Fruit fly (Drosophila melanogaster) whole organism, embryonic: ENCODE measurements around the gene rho-4.

ENCODE experiments used
- Asciz ChIP-seq: fragments of 200-800 bp; sonication (Bioruptor generic); optimal IDR thresholded peaks from 2 replicates; lab custom pipeline; 2017; ENCODE audit warnings: missing biosample characterization, mild to moderate bottlenecking, missing genetic modification characterization, missing genetic modification reagents
- Atf-2 ChIP-seq: fragments of 200-800 bp; sonication (Bioruptor generic); optimal IDR thresholded peaks from 2 replicates; lab custom pipeline; 2016; ENCODE audit warnings: missing biosample characterization, missing genetic modification characterization
- B-H1 ChIP-seq: fragments of 200-800 bp; sonication (Bioruptor generic); IDR thresholded peaks from 3 replicates; pipeline ENCODE4 v1.3.6; 2022; ENCODE audit warnings: missing biosample characterization, missing genetic modification characterization
- B-H2 ChIP-seq: fragments of 200-800 bp; sonication (Bioruptor generic); optimal IDR thresholded peaks from 2 replicates; lab custom pipeline; 2018; ENCODE audit warnings: missing biosample characterization, mild to moderate bottlenecking, missing genetic modification characterization
- Bgb ChIP-seq: fragments of 200-800 bp; sonication (Bioruptor generic); IDR thresholded peaks from 2 replicates; pipeline ENCODE4 v1.3.6; 2022; ENCODE audit warnings: missing biosample characterization, missing genetic modification characterization; ENCODE audit not compliant: partially characterized antibody
- CG10979 ChIP-seq: fragments of 200-800 bp; sonication (Bioruptor generic); optimal IDR thresholded peaks from 2 replicates; lab custom pipeline; 2018; ENCODE audit warnings: missing biosample characterization, mild to moderate bottlenecking, missing genetic modification characterization, moderate library complexity
- CG11695 ChIP-seq: fragments of 200-800 bp; sonication (Bioruptor generic); IDR thresholded peaks from 3 replicates; pipeline ENCODE4 v1.3.6; 2022; ENCODE audit warnings: missing biosample characterization, missing genetic modification characterization
- CG12155 ChIP-seq: fragments of 200-800 bp; sonication (Bioruptor generic); optimal IDR thresholded peaks from 3 replicates; lab custom pipeline; 2016; ENCODE audit warnings: missing biosample characterization, missing genetic modification characterization
- CG12219 ChIP-seq: fragments of 200-800 bp; sonication (Bioruptor generic); optimal IDR thresholded peaks from 3 replicates; lab custom pipeline; 2018; ENCODE audit warnings: missing biosample characterization, mild to moderate bottlenecking, missing genetic modification characterization
- CG14050 ChIP-seq: fragments of 200-800 bp; sonication (Bioruptor generic); IDR thresholded peaks from 3 replicates; pipeline ENCODE4 v1.3.6; 2022; ENCODE audit warnings: missing biosample characterization, missing genetic modification characterization
- CG1602 ChIP-seq: fragments of 200-800 bp; sonication (Bioruptor generic); optimal IDR thresholded peaks from 3 replicates; lab custom pipeline; 2016; ENCODE audit warnings: missing biosample characterization, missing genetic modification characterization
- CG17328 ChIP-seq: fragments of 200-800 bp; sonication (Bioruptor generic); IDR thresholded peaks from 2 replicates; pipeline ENCODE4 v1.3.6; 2022; ENCODE audit warnings: missing biosample characterization, missing genetic modification characterization
- CG1832 ChIP-seq: fragments of 200-800 bp; sonication (Bioruptor generic); optimal IDR thresholded peaks from 2 replicates; lab custom pipeline; 2017; ENCODE audit warnings: missing biosample characterization, mild to moderate bottlenecking, missing genetic modification characterization, inconsistent platforms
- CG18476 ChIP-seq: fragments of 200-800 bp; sonication (Bioruptor generic); optimal IDR thresholded peaks from 2 replicates; lab custom pipeline; 2016; ENCODE audit warnings: missing biosample characterization, mild to moderate bottlenecking, missing genetic modification characterization
- CG31365 ChIP-seq: fragments of 200-800 bp; sonication (Bioruptor generic); optimal IDR thresholded peaks from 2 replicates; lab custom pipeline; 2018; ENCODE audit warnings: missing biosample characterization, mild to moderate bottlenecking, missing genetic modification characterization
- CG3281 ChIP-seq: fragments of 200-800 bp; sonication (Bioruptor generic); optimal IDR thresholded peaks from 3 replicates; lab custom pipeline; 2017; ENCODE audit warnings: missing biosample characterization, mild to moderate bottlenecking, missing genetic modification characterization
- CG33557 ChIP-seq: fragments of 200-800 bp; sonication (Bioruptor generic); optimal IDR thresholded peaks from 2 replicates; lab custom pipeline; 2019; ENCODE audit warnings: missing biosample characterization, mild to moderate bottlenecking, missing genetic modification characterization, moderate library complexity
- CG6765 ChIP-seq: fragments of 200-800 bp; sonication (Bioruptor generic); optimal IDR thresholded peaks from 3 replicates; lab custom pipeline; 2017; ENCODE audit warnings: missing biosample characterization, mild to moderate bottlenecking, missing genetic modification characterization
- CG7372 ChIP-seq: fragments of 200-800 bp; sonication (Bioruptor generic); IDR thresholded peaks from 2 replicates; pipeline ENCODE4 v1.3.6; 2022; ENCODE audit warnings: missing biosample characterization, missing genetic modification characterization
- CG8388 ChIP-seq: fragments of 200-800 bp; sonication (Bioruptor generic); optimal IDR thresholded peaks from 2 replicates; lab custom pipeline; 2019; ENCODE audit warnings: missing biosample characterization, mild to moderate bottlenecking, missing genetic modification characterization, moderate library complexity
- CG9609 ChIP-seq: fragments of 200-800 bp; sonication (Bioruptor generic); optimal IDR thresholded peaks from 3 replicates; lab custom pipeline; 2016; ENCODE audit warnings: missing biosample characterization, missing genetic modification characterization
- D ChIP-seq, 2 experiments: fragments of 200-800 bp in 1 of 2; fragments of >200 bp in 1 of 2; sonication (Bioruptor generic) in 1 of 2; optimal IDR thresholded peaks; 2 replicates in 1 of 2; 3 replicates in 1 of 2; lab custom pipeline; 2017; ENCODE audit warnings: mild to moderate bottlenecking in 1 of 2, missing biosample characterization in 1 of 2, missing genetic modification characterization in 1 of 2, missing genetic modification reagents in 1 of 2
- Drgx ChIP-seq: fragments of 200-800 bp; sonication (Bioruptor generic); IDR thresholded peaks from 2 replicates; pipeline ENCODE4 v1.3.6; 2022; ENCODE audit warnings: missing biosample characterization, missing genetic modification characterization
- Hr78 ChIP-seq, 2 experiments: fragments of 200-800 bp in 1 of 2; fragments of >200 bp in 1 of 2; sonication (Bioruptor generic) in 1 of 2; optimal IDR thresholded peaks; 2 replicates each; lab custom pipeline; 2017 to 2019; ENCODE audit warnings: missing biosample characterization in 2 of 2, missing genetic modification characterization in 2 of 2, mild to moderate bottlenecking in 1 of 2, moderate library complexity in 1 of 2
- Mrtf ChIP-seq: fragments of 200-800 bp; sonication (Bioruptor generic); IDR thresholded peaks from 3 replicates; pipeline ENCODE4 v1.3.6; 2022; ENCODE audit warnings: missing biosample characterization, missing genetic modification characterization
- Optix ChIP-seq: fragments of 200-800 bp; sonication (Bioruptor generic); IDR thresholded peaks from 3 replicates; pipeline ENCODE4 v1.3.6; 2022; ENCODE audit warnings: missing biosample characterization, missing genetic modification characterization
- PHDP ChIP-seq: fragments of 200-800 bp; sonication (Bioruptor generic); optimal IDR thresholded peaks from 3 replicates; lab custom pipeline; 2018; ENCODE audit warnings: missing biosample characterization, mild to moderate bottlenecking, missing genetic modification characterization, moderate library complexity
- Spps ChIP-seq: fragments of 200-800 bp; sonication (Bioruptor generic); optimal IDR thresholded peaks from 2 replicates; lab custom pipeline; 2018; ENCODE audit warnings: missing biosample characterization, mild to moderate bottlenecking, missing genetic modification characterization
- Sry-β ChIP-seq: fragments of 200-800 bp; sonication (Bioruptor generic); optimal IDR thresholded peaks from 2 replicates; lab custom pipeline; 2018; ENCODE audit warnings: missing biosample characterization, mild to moderate bottlenecking, missing genetic modification characterization, moderate library complexity
- Xbp1 ChIP-seq: fragments of 200-800 bp; sonication (Bioruptor generic); optimal IDR thresholded peaks from 3 replicates; lab custom pipeline; 2016; ENCODE audit warnings: missing biosample characterization, mild to moderate bottlenecking, missing genetic modification characterization
- bbx ChIP-seq: fragments of 200-800 bp; sonication (Bioruptor generic); IDR thresholded peaks from 2 replicates; pipeline ENCODE4 v1.3.6; 2022; ENCODE audit warnings: missing biosample characterization, missing genetic modification characterization; ENCODE audit not compliant: partially characterized antibody
- bigmax ChIP-seq: fragments of 200-800 bp; sonication (Bioruptor generic); optimal IDR thresholded peaks from 2 replicates; lab custom pipeline; 2018; ENCODE audit warnings: missing biosample characterization, mild to moderate bottlenecking, missing genetic modification characterization
- chif ChIP-seq, 2 experiments: fragments of 200-800 bp; sonication (Bioruptor generic); optimal IDR thresholded peaks; 3 replicates each; lab custom pipeline; 2016; ENCODE audit warnings: missing biosample characterization in 2 of 2, missing genetic modification characterization in 2 of 2
- emc ChIP-seq: fragments of 200-800 bp; sonication (Bioruptor generic); optimal IDR thresholded peaks from 2 replicates; lab custom pipeline; 2016; ENCODE audit warnings: missing biosample characterization, missing genetic modification characterization
- grn ChIP-seq: fragments of 200-800 bp; sonication (Bioruptor generic); optimal IDR thresholded peaks from 3 replicates; lab custom pipeline; 2017; ENCODE audit warnings: missing biosample characterization, missing genetic modification characterization
- gsb-n ChIP-seq: fragments of 200-800 bp; sonication (Bioruptor generic); optimal IDR thresholded peaks from 3 replicates; lab custom pipeline; 2018; ENCODE audit warnings: missing biosample characterization, mild to moderate bottlenecking, missing genetic modification characterization
- jumu ChIP-seq: fragments of 200-800 bp; sonication (Bioruptor generic); optimal IDR thresholded peaks from 3 replicates; lab custom pipeline; 2016; ENCODE audit warnings: missing biosample characterization, missing genetic modification characterization
- kni ChIP-seq: fragments of 200-800 bp; sonication (Bioruptor generic); optimal IDR thresholded peaks from 3 replicates; lab custom pipeline; 2017; ENCODE audit warnings: mild to moderate bottlenecking, missing biosample characterization, missing genetic modification reagents, missing genetic modification characterization
- lmd ChIP-seq: fragments of 200-800 bp; sonication (Bioruptor generic); IDR thresholded peaks from 2 replicates; pipeline ENCODE4 v1.3.6; 2022; ENCODE audit warnings: missing biosample characterization, missing genetic modification characterization
- pan ChIP-seq, 4 experiments: fragments of >200 bp in 3 of 4; fragments of 200-800 bp in 1 of 4; sonication (Bioruptor generic) in 1 of 4; optimal IDR thresholded peaks in 3 of 4; IDR thresholded peaks in 1 of 4; 2 replicates each; pipeline versions ENCODE4 v1.3.6 to Lab custom; 2017 to 2022; ENCODE audit warnings: missing biosample characterization in 2 of 4, missing genetic modification characterization in 2 of 4, mixed read lengths in 1 of 4
- sens ChIP-seq: fragments of 200-800 bp; sonication (Bioruptor generic); peaks from one replicate; lab custom pipeline; 2016; ENCODE audit warnings: missing biosample characterization, missing genetic modification characterization
- sisA ChIP-seq: fragments of 200-800 bp; sonication (Bioruptor generic); IDR thresholded peaks from 2 replicates; pipeline ENCODE4 v1.3.6; 2022; ENCODE audit warnings: missing biosample characterization, missing genetic modification characterization
- slp2 ChIP-seq: fragments of 200-800 bp; sonication (Bioruptor generic); optimal IDR thresholded peaks from 2 replicates; lab custom pipeline; 2016; ENCODE audit warnings: missing biosample characterization, missing genetic modification characterization
- ssp ChIP-seq: fragments of 200-800 bp; sonication (Bioruptor generic); IDR thresholded peaks from 2 replicates; pipeline ENCODE4 v1.3.6; 2022; ENCODE audit warnings: missing biosample characterization, missing genetic modification characterization
- trem ChIP-seq: fragments of 200-800 bp; optimal IDR thresholded peaks from 3 replicates; lab custom pipeline; 2019; ENCODE audit warnings: missing biosample characterization, mild to moderate bottlenecking, missing genetic modification characterization, moderate library complexity
- trh ChIP-seq: fragments of 200-800 bp; sonication (Bioruptor generic); optimal IDR thresholded peaks from 2 replicates; lab custom pipeline; 2016; ENCODE audit warnings: missing biosample characterization, missing genetic modification characterization
- zen2 ChIP-seq: fragments of 200-800 bp; sonication (Bioruptor generic); IDR thresholded peaks from 3 replicates; pipeline ENCODE4 v1.3.6; 2022; ENCODE audit warnings: missing biosample characterization, missing genetic modification characterization; ENCODE audit not compliant: partially characterized antibody

rho-4 gene

DNA sequence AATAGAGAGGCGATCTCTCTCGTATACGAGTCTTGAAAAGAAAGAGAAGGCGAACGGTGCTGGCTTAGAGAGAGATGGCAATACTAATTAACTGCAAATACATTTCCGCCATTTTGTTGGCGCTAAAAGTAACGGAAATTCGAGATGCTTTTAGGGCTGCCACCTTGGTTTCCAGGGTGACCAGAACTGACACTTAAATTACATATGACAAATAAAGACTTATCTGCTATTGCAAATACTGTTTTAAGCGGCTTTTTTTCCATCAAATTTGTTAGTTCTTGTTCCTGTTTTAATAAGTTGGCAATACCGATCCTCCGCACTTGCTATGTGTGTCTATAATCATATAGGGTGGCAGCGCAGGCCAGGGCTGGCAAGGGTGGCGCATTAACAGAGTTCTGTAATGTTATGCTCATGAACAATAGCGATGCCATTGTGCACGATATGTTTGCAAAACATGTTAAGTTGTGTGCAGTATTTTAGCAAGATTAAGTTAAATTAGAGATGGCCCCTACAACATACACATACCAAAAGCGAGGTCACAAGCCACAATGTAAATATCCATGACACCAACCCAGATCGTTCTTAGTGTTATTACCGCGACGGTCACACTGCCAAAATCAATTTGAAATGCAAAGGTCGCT, 19.3 kb upstream of the rho-4 start, which contains the start of gene nod (continued):
- TF ChIP-seq bbx (peak; percentile 52; the same call in 1 of the 2 replicates), lmd (GFP tag; lab: Robert Waterston, UW) (peak; percentile 42; the same call in 1 of the 2 replicates), CG10979 (peak; percentile 48), CG14050 (GFP tag; lab: Robert Waterston, UW) (peak; percentile 28; the same call in 1 of the 3 replicates), trh (GFP tag; lab: Kevin White, UChicago) (peak; percentile 18), sens (peak; percentile 88), Asciz (no peak), emc (GFP tag; lab: Kevin White, UChicago) (peak; percentile 37), Sry-β (GFP tag; lab: Kevin White, UChicago) (peak; percentile 11), Mrtf (GFP tag; lab: Robert Waterston, UW) (0 out of 3 replicates have a peak, but pooled peaks have one; percentile 31), CG33557 (GFP tag; lab: Kevin White, UChicago) (no peak), slp2 (GFP tag; lab: Kevin White, UChicago) (peak; percentile 63), CG8388 (GFP tag; lab: Kevin White, UChicago) (no peak), Bgb (GFP tag; lab: Robert Waterston, UW) (peak; percentile 75), D (optimal IDR thresholded peaks at IDR 0.05; lab: Kevin White, UChicago) (peak; percentile 71), D (GFP tag; optimal IDR thresholded peaks at IDR 0.05; lab: Kevin White, UChicago) (peak; percentile 10), CG12219 (GFP tag; lab: Kevin White, UChicago) (peak; percentile 28), pan (optimal IDR thresholded peaks at IDR 0.05; lab: Kevin White, UChicago) (no peak), pan (GFP tag; optimal IDR thresholded peaks at IDR 0.05 in 1 of 2, IDR thresholded peaks at IDR 0.05 in 1 of 2) (peak in 1 of 2 experiments; percentile 55), CG11695 (peak; percentile 76), CG6765 (GFP tag; lab: Kevin White, UChicago) (peak; percentile 46), Drgx (GFP tag; lab: Robert Waterston, UW) (0 out of 2 replicates have a peak, but pooled peaks have one; percentile 22), gsb-n (tag; lab: Kevin White, UChicago) (peak; percentile 22), CG1832 (GFP tag; lab: Kevin White, UChicago) (peak; percentile 57), B-H1 (0 out of 3 replicates have a peak, but pooled peaks have one; percentile 18), zen2 (GFP tag; lab: Robert Waterston, UW) (no peak; the same call in 2 of the 3 replicates), Optix (GFP tag; lab: Robert Waterston, UW) (peak; percentile 27; the same call in 1 of the 3 replicates), bigmax (GFP tag; lab: Kevin White, UChicago) (no peak), CG1602 (GFP tag; lab: Kevin White, UChicago) (peak; percentile 45), Spps (tag; lab: Kevin White, UChicago) (peak; percentile 13), jumu (GFP tag; lab: Kevin White, UChicago) (peak; percentile 74), CG18476 (GFP tag; lab: Kevin White, UChicago) (peak; percentile 43), B-H2 (peak; percentile 63), sisA (GFP tag; lab: Robert Waterston, UW) (peak; percentile 66), chif (GFP tag; optimal IDR thresholded peaks at IDR 0.05; lab: Kevin White, UChicago) (peak; percentile 21 to 52), CG9609 (GFP tag; lab: Kevin White, UChicago) (peak; percentile 55), trem (tag; lab: Kevin White, UChicago) (peak; percentile 90), grn (GFP tag; lab: Kevin White, UChicago) (no peak), CG3281 (GFP tag; lab: Kevin White, UChicago) (peak; percentile 51), Hr78 (GFP tag; optimal IDR thresholded peaks at IDR 0.05; lab: Kevin White, UChicago) (no peak), Atf-2 (peak; percentile 69), PHDP (tag; lab: Kevin White, UChicago) (peak; percentile 59), Xbp1 (GFP tag; lab: Kevin White, UChicago) (peak; percentile 61), CG17328 (peak; percentile 57), ssp (GFP tag; lab: Robert Waterston, UW) (peak; percentile 26; the same call in 1 of the 2 replicates), CG31365 (tag; lab: Kevin White, UChicago) (no peak), CG12155 (GFP tag; lab: Kevin White, UChicago) (peak; percentile 59), kni (GFP tag; lab: Kevin White, UChicago) (peak; percentile 35), CG7372 (GFP tag; lab: Robert Waterston, UW) (0 out of 2 replicates have a peak, but pooled peaks have one; percentile 21)
